Worm (Caenorhabditis elegans): ENCODE data around the gene mlc-1.

- no peak for TF ChIP-seq flt-1 (GFP tag; IDR thresholded peaks at IDR 0.05)
- TF ChIP-seq klf-2 (GFP tag; conservative IDR thresholded peaks at IDR 0.05) = no peak
- TF ChIP-seq cog-1 (tag; optimal IDR thresholded peaks at IDR 0.05) = no peak
- TF ChIP-seq ztf-29 (GFP tag; IDR thresholded peaks at IDR 0.05) = no peak
- no peak for TF ChIP-seq ztf-23 (GFP tag; IDR thresholded peaks at IDR 0.05)
- TF ChIP-seq T22C8.4 (GFP tag; IDR thresholded peaks at IDR 0.05) = no peak
Observed at ce11 chrX:17466615-17467014, 7.6 kb downstream of the mlc-1 start, which contains the start of gene ZK54.3.

Data from whole organism, midembryonic.